Worm (Caenorhabditis elegans) whole organism, L1 larva: ENCODE data around the gene msp-64.
A peak's percentile ranks its signal among the peaks of the same experiment; 100 is the strongest.

Experiments
- nhr-12 ChIP-seq: sonication (generic microtip); optimal IDR thresholded peaks from 2 replicates; lab custom pipeline; 2017; ENCODE audit warnings: missing biosample characterization, missing genetic modification characterization
- nhr-237 ChIP-seq: fragments of 150-350 bp; optimal IDR thresholded peaks from 2 replicates; lab custom pipeline; 2014; ENCODE audit warnings: missing biosample characterization, missing genetic modification characterization
- pqm-1 ChIP-seq: sonication (generic microtip); optimal IDR thresholded peaks from 3 replicates; lab custom pipeline; 2017; ENCODE audit warnings: missing biosample characterization, missing genetic modification characterization
- ztf-11 ChIP-seq, 2 experiments: sonication (generic microtip); optimal IDR thresholded peaks; 2 replicates each; lab custom pipeline; 2016 to 2017; ENCODE audit warnings: missing genetic modification characterization in 2 of 2, missing biosample characterization in 1 of 2, missing compliant biosample characterization in 1 of 2
- ztf-4 ChIP-seq: fragments of 150-350 bp; optimal IDR thresholded peaks from 2 replicates; lab custom pipeline; 2014; ENCODE audit warnings: missing biosample characterization, missing genetic modification characterization

ce11 chrII:5836153-5836719, 26.1 kb upstream of the msp-64 start, which contains the start of gene fzo-1:
- TF ChIP-seq nhr-12 (tag; lab: Kevin White, UChicago) (no peak), pqm-1 (no peak), ztf-4 (tag; lab: Kevin White, UChicago) (no peak), nhr-237 (tag; lab: Kevin White, UChicago) (no peak), ztf-11 (tag; optimal IDR thresholded peaks at IDR 0.05; lab: Kevin White, UChicago) (peak in 1 of 2 experiments; percentile 64)
